Worm (Caenorhabditis elegans) whole organism, L4 larva: ENCODE data around the gene npl-10.

Source experiments
- F26F4.8 ChIP-seq: fragments of 200-800 bp; sonication (Bioruptor generic); conservative IDR thresholded peaks from 2 replicates; pipeline ENCODE4 v1.3.6; 2022; ENCODE audit warnings: missing genetic modification characterization, missing compliant biosample characterization
- ZK546.5 ChIP-seq, 2 experiments: sonication (generic microtip); optimal IDR thresholded peaks; 2 replicates each; lab custom pipeline; 2017; ENCODE audit warnings: missing biosample characterization in 2 of 2, missing genetic modification characterization in 2 of 2
- daf-8 ChIP-seq: fragments of 200-800 bp; sonication (Bioruptor generic); IDR thresholded peaks from 2 replicates; pipeline ENCODE4 v1.3.6; 2022; ENCODE audit warnings: missing genetic modification characterization, missing compliant biosample characterization
- fos-1 ChIP-seq: fragments of 150-350 bp; optimal IDR thresholded peaks from 2 replicates; lab custom pipeline; 2014; ENCODE audit warnings: missing biosample characterization, missing genetic modification characterization
- lin-15B ChIP-seq: fragments of 150-350 bp; sonication (generic microtip); optimal IDR thresholded peaks from 3 replicates; lab custom pipeline; 2014; ENCODE audit warnings: missing biosample characterization, missing genetic modification characterization
- nhr-11 ChIP-seq: fragments of 150-350 bp; optimal IDR thresholded peaks from 2 replicates; lab custom pipeline; 2014; ENCODE audit warnings: missing biosample characterization, missing genetic modification characterization
- skn-1 ChIP-seq: fragments of 150-350 bp; optimal IDR thresholded peaks from 2 replicates; lab custom pipeline; 2014; ENCODE audit warnings: missing biosample characterization, missing genetic modification characterization
- unc-130 ChIP-seq: sonication (generic microtip); optimal IDR thresholded peaks from 2 replicates; lab custom pipeline; 2016; ENCODE audit warnings: missing genetic modification reagents, missing genetic modification characterization, missing compliant biosample characterization
- unc-62 ChIP-seq, 3 experiments: fragments of 150-350 bp in 1 of 3; sonication (generic microtip); optimal IDR thresholded peaks in 2 of 3; peaks in 1 of 3; 1 replicate in 1 of 3; 2 replicates in 2 of 3; lab custom pipeline; 2014 to 2017; ENCODE audit warnings: missing biosample characterization in 3 of 3, missing genetic modification characterization in 3 of 3, missing genetic modification reagents in 3 of 3, missing genotype in 1 of 3

DNA sequence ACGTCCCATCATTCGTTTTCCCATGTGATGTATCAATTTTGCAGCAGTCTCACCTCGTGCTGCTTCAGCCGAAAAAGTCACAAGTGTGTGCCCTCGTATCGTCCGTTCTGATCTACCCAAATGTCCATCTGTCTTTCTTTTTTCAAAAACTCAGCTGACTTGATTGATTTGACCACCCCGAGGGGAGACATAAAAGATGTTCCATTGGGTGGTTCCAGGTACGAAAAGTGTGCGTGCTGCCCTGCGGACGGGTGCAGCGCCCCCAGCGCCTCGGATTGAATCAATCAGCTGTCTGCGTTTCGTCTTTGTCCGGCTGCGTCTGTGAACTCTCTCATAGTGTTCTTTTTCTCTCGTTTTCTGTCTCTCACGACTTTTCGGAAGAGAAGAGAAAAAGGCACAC lies 17.5 kb upstream of the npl-10 start:
- TF ChIP-seq nhr-11 (tag; lab: Kevin White, UChicago), result peak; percentile 43
- no peak for TF ChIP-seq unc-130 (GFP tag; lab: Kevin White, UChicago)
- no peak for TF ChIP-seq ZK546.5 (tag; optimal IDR thresholded peaks at IDR 0.05; lab: Kevin White, UChicago)
- no peak for TF ChIP-seq daf-8 (GFP tag; lab: Robert Waterston, UW)
- no peak for TF ChIP-seq fos-1 (tag; lab: Kevin White, UChicago)
- peak in 1 of 2 experiments; percentile 100 for TF ChIP-seq unc-62 (GFP tag; optimal IDR thresholded peaks at IDR 0.05 in 1 of 2; lab: Kevin White, UChicago)
- no peak for TF ChIP-seq unc-62 (tag; optimal IDR thresholded peaks at IDR 0.05; lab: Kevin White, UChicago)
- TF ChIP-seq F26F4.8 (GFP tag; lab: Robert Waterston, UW), result no peak
- TF ChIP-seq lin-15B (tag; lab: Kevin White, UChicago), result no peak
- TF ChIP-seq skn-1 (tag; lab: Kevin White, UChicago), result no peak
